Fruit fly (Drosophila melanogaster) whole organism, embryonic: Measurements from ENCODE around the gene CG9270.
A peak's percentile ranks its signal among the peaks of the same experiment; 100 is the strongest.

Experiments used
- Adf1 ChIP-seq: fragments of 200-800 bp; sonication (Bioruptor generic); IDR thresholded peaks from 2 replicates; pipeline ENCODE4 v1.3.6; 2022; ENCODE audit warnings: missing biosample characterization, missing genetic modification characterization
- C15 ChIP-seq: fragments of 200-800 bp; sonication (Bioruptor generic); IDR thresholded peaks from 3 replicates; pipeline ENCODE4 v1.3.6; 2022; ENCODE audit warnings: missing biosample characterization, missing genetic modification characterization
- CG10267 ChIP-seq: fragments of 200-800 bp; sonication (Bioruptor generic); optimal IDR thresholded peaks from 2 replicates; lab custom pipeline; 2018; ENCODE audit warnings: missing biosample characterization, mild to moderate bottlenecking, missing genetic modification characterization, moderate library complexity
- CG10321 ChIP-seq: fragments of 200-800 bp; sonication (Bioruptor generic); IDR thresholded peaks from 2 replicates; pipeline ENCODE4 v1.3.6; 2022; ENCODE audit warnings: missing biosample characterization, missing genetic modification characterization
- CG11695 ChIP-seq: fragments of 200-800 bp; sonication (Bioruptor generic); IDR thresholded peaks from 3 replicates; pipeline ENCODE4 v1.3.6; 2022; ENCODE audit warnings: missing biosample characterization, missing genetic modification characterization
- CG12155 ChIP-seq: fragments of 200-800 bp; sonication (Bioruptor generic); optimal IDR thresholded peaks from 3 replicates; lab custom pipeline; 2016; ENCODE audit warnings: missing biosample characterization, missing genetic modification characterization
- CG13624 ChIP-seq: fragments of 200-800 bp; sonication (Bioruptor generic); optimal IDR thresholded peaks from 2 replicates; lab custom pipeline; 2016; ENCODE audit warnings: missing biosample characterization, missing genetic modification characterization
- CG14441 ChIP-seq: fragments of 200-800 bp; sonication (Bioruptor generic); IDR thresholded peaks from 2 replicates; pipeline ENCODE4 v1.3.6; 2022; ENCODE audit warnings: missing biosample characterization, missing genetic modification characterization
- CG17186 ChIP-seq: fragments of 200-800 bp; sonication (Bioruptor generic); optimal IDR thresholded peaks from 3 replicates; lab custom pipeline; 2017; ENCODE audit warnings: missing biosample characterization, missing genetic modification reagents, missing genetic modification characterization
- CG17361 ChIP-seq: fragments of 200-800 bp; sonication (Bioruptor generic); IDR thresholded peaks from 3 replicates; pipeline ENCODE4 v1.3.6; 2022; ENCODE audit warnings: missing biosample characterization, missing genetic modification characterization
- CG17612 ChIP-seq: fragments of 200-800 bp; sonication (Bioruptor generic); IDR thresholded peaks from 2 replicates; pipeline ENCODE4 v1.3.6; 2022; ENCODE audit warnings: missing biosample characterization, missing genetic modification characterization
- CG18262 ChIP-seq: fragments of 200-800 bp; optimal IDR thresholded peaks from 3 replicates; lab custom pipeline; 2019; ENCODE audit warnings: missing biosample characterization, mild to moderate bottlenecking, missing genetic modification characterization, moderate library complexity
- CG18764 ChIP-seq: fragments of 200-800 bp; sonication (Bioruptor generic); optimal IDR thresholded peaks from 3 replicates; lab custom pipeline; 2016; ENCODE audit warnings: missing biosample characterization, missing genetic modification characterization
- CG2116 ChIP-seq: fragments of 200-800 bp; sonication (Bioruptor generic); optimal IDR thresholded peaks from 3 replicates; lab custom pipeline; 2018; ENCODE audit warnings: missing biosample characterization, mild to moderate bottlenecking, missing genetic modification characterization
- CG3065 ChIP-seq: fragments of 200-800 bp; sonication (Bioruptor generic); optimal IDR thresholded peaks from 2 replicates; lab custom pipeline; 2016; ENCODE audit warnings: missing biosample characterization, missing genetic modification characterization
- CG3281 ChIP-seq: fragments of 200-800 bp; sonication (Bioruptor generic); optimal IDR thresholded peaks from 3 replicates; lab custom pipeline; 2017; ENCODE audit warnings: missing biosample characterization, mild to moderate bottlenecking, missing genetic modification characterization
- CG4707 ChIP-seq: fragments of 200-800 bp; sonication (Bioruptor generic); optimal IDR thresholded peaks from 2 replicates; lab custom pipeline; 2018; ENCODE audit warnings: missing biosample characterization, mild to moderate bottlenecking, missing genetic modification characterization, moderate library complexity
- CG5180 ChIP-seq: fragments of 200-800 bp; sonication (Bioruptor generic); optimal IDR thresholded peaks from 3 replicates; lab custom pipeline; 2017; ENCODE audit warnings: missing biosample characterization, missing genetic modification characterization, mild to moderate bottlenecking, moderate library complexity, missing genetic modification reagents
- CG7786 ChIP-seq: fragments of 200-800 bp; sonication (Bioruptor generic); optimal IDR thresholded peaks from 2 replicates; lab custom pipeline; 2016; ENCODE audit warnings: missing biosample characterization, missing genetic modification characterization
- Dp ChIP-seq: fragments of 200-800 bp; sonication (Bioruptor generic); optimal IDR thresholded peaks from 2 replicates; lab custom pipeline; 2018; ENCODE audit warnings: missing biosample characterization, mild to moderate bottlenecking, missing genetic modification characterization, moderate library complexity
- Dref ChIP-seq: fragments of 200-800 bp; sonication (Bioruptor generic); IDR thresholded peaks from 2 replicates; pipeline ENCODE4 v1.3.6; 2022; ENCODE audit warnings: missing biosample characterization, missing genetic modification characterization
- Eip74EF ChIP-seq, 2 experiments: fragments of 200-800 bp in 1 of 2; fragments of >200 bp in 1 of 2; sonication (Bioruptor generic) in 1 of 2; optimal IDR thresholded peaks; 2 replicates each; lab custom pipeline; 2017 to 2019; ENCODE audit warnings: missing biosample characterization in 2 of 2, missing genetic modification characterization in 2 of 2, mild to moderate bottlenecking in 1 of 2, moderate library complexity in 1 of 2
- Hr51 ChIP-seq, 2 experiments: fragments of 200-800 bp; sonication (Bioruptor generic); optimal IDR thresholded peaks; 2 replicates in 1 of 2; 3 replicates in 1 of 2; lab custom pipeline; 2016 to 2018; ENCODE audit warnings: missing biosample characterization in 2 of 2, missing genetic modification characterization in 2 of 2, mild to moderate bottlenecking in 1 of 2, moderate library complexity in 1 of 2
- Lhr ChIP-seq: fragments of 200-800 bp; sonication (Bioruptor generic); optimal IDR thresholded peaks from 3 replicates; lab custom pipeline; 2017; ENCODE audit warnings: mild to moderate bottlenecking, missing biosample characterization, missing genetic modification reagents, missing genetic modification characterization
- MBD-R2 ChIP-seq: fragments of 200-800 bp; sonication (Bioruptor generic); IDR thresholded peaks from 2 replicates; pipeline ENCODE4 v1.3.6; 2022; ENCODE audit warnings: missing biosample characterization, missing genetic modification characterization
- Xrp1 ChIP-seq: fragments of 200-800 bp; sonication (Bioruptor generic); IDR thresholded peaks from 2 replicates; pipeline ENCODE4 v1.3.6; 2022; ENCODE audit warnings: missing biosample characterization, missing genetic modification characterization
- amos ChIP-seq: fragments of 200-800 bp; sonication (Bioruptor generic); IDR thresholded peaks from 2 replicates; pipeline ENCODE4 v1.3.6; 2022; ENCODE audit warnings: missing biosample characterization, missing genetic modification characterization; ENCODE audit not compliant: partially characterized antibody
- btn ChIP-seq: fragments of 200-800 bp; sonication (Bioruptor generic); optimal IDR thresholded peaks from 2 replicates; lab custom pipeline; 2016; ENCODE audit warnings: missing biosample characterization, missing genetic modification characterization
- chif ChIP-seq, 2 experiments: fragments of 200-800 bp; sonication (Bioruptor generic); optimal IDR thresholded peaks; 3 replicates each; lab custom pipeline; 2016; ENCODE audit warnings: missing biosample characterization in 2 of 2, missing genetic modification characterization in 2 of 2
- ftz-f1 ChIP-seq: fragments of 200-800 bp; sonication (Bioruptor generic); optimal IDR thresholded peaks from 2 replicates; lab custom pipeline; 2016; ENCODE audit warnings: missing biosample characterization, missing genetic modification characterization
- gem ChIP-seq: fragments of 200-800 bp; sonication (Bioruptor generic); optimal IDR thresholded peaks from 2 replicates; lab custom pipeline; 2019; ENCODE audit warnings: missing biosample characterization, mild to moderate bottlenecking, missing genetic modification characterization, moderate library complexity
- grau ChIP-seq: fragments of 200-800 bp; optimal IDR thresholded peaks from 3 replicates; lab custom pipeline; 2019; ENCODE audit warnings: missing biosample characterization, mild to moderate bottlenecking, missing genetic modification characterization, moderate library complexity
- gsb-n ChIP-seq: fragments of 200-800 bp; sonication (Bioruptor generic); optimal IDR thresholded peaks from 3 replicates; lab custom pipeline; 2018; ENCODE audit warnings: missing biosample characterization, mild to moderate bottlenecking, missing genetic modification characterization
- her ChIP-seq: fragments of 200-800 bp; sonication (Bioruptor generic); optimal IDR thresholded peaks from 2 replicates; lab custom pipeline; 2016; ENCODE audit warnings: missing biosample characterization, missing genetic modification characterization
- nau ChIP-seq: fragments of 200-800 bp; sonication (Bioruptor generic); optimal IDR thresholded peaks from 3 replicates; lab custom pipeline; 2017; ENCODE audit warnings: missing biosample characterization, mild to moderate bottlenecking, missing genetic modification characterization, missing genetic modification reagents
- nerfin-1 ChIP-seq: fragments of 200-800 bp; sonication (Bioruptor generic); optimal IDR thresholded peaks from 3 replicates; lab custom pipeline; 2019; ENCODE audit warnings: missing biosample characterization, mild to moderate bottlenecking, missing genetic modification characterization, moderate library complexity
- nerfin-2 ChIP-seq: fragments of 200-800 bp; sonication (Bioruptor generic); IDR thresholded peaks from 2 replicates; pipeline ENCODE4 v1.3.6; 2022; ENCODE audit warnings: missing biosample characterization, missing genetic modification characterization; ENCODE audit not compliant: partially characterized antibody
- pan ChIP-seq, 4 experiments: fragments of >200 bp in 3 of 4; fragments of 200-800 bp in 1 of 4; sonication (Bioruptor generic) in 1 of 4; optimal IDR thresholded peaks in 3 of 4; IDR thresholded peaks in 1 of 4; 2 replicates each; pipeline versions ENCODE4 v1.3.6 to Lab custom; 2017 to 2022; ENCODE audit warnings: missing biosample characterization in 2 of 4, missing genetic modification characterization in 2 of 4, mixed read lengths in 1 of 4
- pfk ChIP-seq: fragments of 200-800 bp; sonication (Bioruptor generic); optimal IDR thresholded peaks from 2 replicates; lab custom pipeline; 2018; ENCODE audit warnings: missing biosample characterization, mild to moderate bottlenecking, missing genetic modification characterization, moderate library complexity
- phol ChIP-seq: fragments of 200-800 bp; sonication (Bioruptor generic); optimal IDR thresholded peaks from 3 replicates; lab custom pipeline; 2018; ENCODE audit warnings: missing biosample characterization, mild to moderate bottlenecking, missing genetic modification characterization, moderate library complexity
- ranshi ChIP-seq: fragments of 200-800 bp; sonication (Bioruptor generic); IDR thresholded peaks from 2 replicates; pipeline ENCODE4 v1.3.6; 2022; ENCODE audit warnings: missing biosample characterization, missing genetic modification characterization
- repo ChIP-seq: fragments of 200-800 bp; sonication (Bioruptor generic); optimal IDR thresholded peaks from 2 replicates; lab custom pipeline; 2016; ENCODE audit warnings: missing biosample characterization, missing genetic modification characterization
- sob ChIP-seq: fragments of 200-800 bp; sonication (Bioruptor generic); IDR thresholded peaks from 2 replicates; pipeline ENCODE4 v1.3.6; 2022; ENCODE audit warnings: missing biosample characterization, missing genetic modification characterization
- tgo ChIP-seq: fragments of 200-800 bp; sonication (Bioruptor generic); IDR thresholded peaks from 3 replicates; pipeline ENCODE4 v1.3.6; 2022; ENCODE audit warnings: missing biosample characterization, missing genetic modification characterization
- tll ChIP-seq, 2 experiments: fragments of 200-800 bp in 1 of 2; fragments of >200 bp in 1 of 2; sonication (Bioruptor generic) in 1 of 2; optimal IDR thresholded peaks; 2 replicates each; lab custom pipeline; 2017 to 2019; ENCODE audit warnings: missing biosample characterization in 2 of 2, missing genetic modification characterization in 2 of 2, mild to moderate bottlenecking in 1 of 2, moderate library complexity in 1 of 2
- twi ChIP-seq: fragments of 200-800 bp; optimal IDR thresholded peaks from 2 replicates; lab custom pipeline; 2019; ENCODE audit warnings: missing biosample characterization, mild to moderate bottlenecking, missing genetic modification characterization, moderate library complexity
- tx ChIP-seq: fragments of 200-800 bp; sonication (Bioruptor generic); optimal IDR thresholded peaks from 2 replicates; lab custom pipeline; 2016; ENCODE audit warnings: missing biosample characterization, missing genetic modification characterization
- unc-4 ChIP-seq: fragments of 200-800 bp; sonication (Bioruptor generic); IDR thresholded peaks from 2 replicates; pipeline ENCODE4 v1.3.6; 2022; ENCODE audit warnings: missing biosample characterization, missing genetic modification characterization; ENCODE audit not compliant: partially characterized antibody
- zfh2 ChIP-seq: fragments of 200-800 bp; sonication (Bioruptor generic); optimal IDR thresholded peaks from 2 replicates; lab custom pipeline; 2016; ENCODE audit warnings: missing biosample characterization, missing genetic modification characterization

Gene CG9270

dm6 chr2L:20915224-20915623 is 18.7 kb downstream of the CG9270 start (continued):
- TF ChIP-seq ftz-f1 (no peak), Eip74EF (GFP tag; optimal IDR thresholded peaks at IDR 0.05; lab: Kevin White, UChicago) (no peak), sob (GFP tag; lab: Robert Waterston, UW) (no peak), CG17361 (GFP tag; lab: Robert Waterston, UW) (0 out of 3 replicates have a peak, but pooled peaks have one; percentile 27), Dref (GFP tag; lab: Robert Waterston, UW) (no peak), CG2116 (no peak), amos (no peak), CG18764 (no peak), btn (GFP tag; lab: Kevin White, UChicago) (no peak), CG17186 (GFP tag; lab: Kevin White, UChicago) (no peak), CG3065 (GFP tag; lab: Kevin White, UChicago) (no peak), tx (no peak), CG7786 (GFP tag; lab: Kevin White, UChicago) (no peak), MBD-R2 (GFP tag; lab: Robert Waterston, UW) (peak; percentile 16; the same call in 1 of the 2 replicates), gem (tag; lab: Kevin White, UChicago) (peak; percentile 69), CG18262 (peak; percentile 36), CG17612 (GFP tag; lab: Robert Waterston, UW) (no peak), CG3281 (no peak), Dp (no peak), nerfin-2 (GFP tag; lab: Robert Waterston, UW) (no peak), CG14441 (peak; percentile 58), C15 (GFP tag; lab: Robert Waterston, UW) (no peak), Xrp1 (peak; percentile 50; the same call in 1 of the 2 replicates), Adf1 (no peak), grau (peak; percentile 18), Lhr (GFP tag; lab: Kevin White, UChicago) (no peak), CG4707 (GFP tag; lab: Kevin White, UChicago) (no peak), CG12155 (GFP tag; lab: Kevin White, UChicago) (peak; percentile 30), ranshi (GFP tag; lab: Robert Waterston, UW) (0 out of 2 replicates have a peak, but pooled peaks have one; percentile 31), CG11695 (GFP tag; lab: Robert Waterston, UW) (peak; percentile 44; the same call in 1 of the 3 replicates), twi (tag; lab: Kevin White, UChicago) (no peak), repo (GFP tag; lab: Kevin White, UChicago) (no peak), pfk (GFP tag; lab: Kevin White, UChicago) (no peak), tll (GFP tag; optimal IDR thresholded peaks at IDR 0.05; lab: Kevin White, UChicago) (no peak), CG10267 (tag; lab: Kevin White, UChicago) (peak; percentile 22), nau (GFP tag; lab: Kevin White, UChicago) (no peak), tgo (peak; percentile 58; the same call in 2 of the 3 replicates), her (GFP tag; lab: Kevin White, UChicago) (no peak), CG13624 (no peak), CG10321 (no peak; the same call in 1 of the 2 replicates), pan (optimal IDR thresholded peaks at IDR 0.05; lab: Kevin White, UChicago) (no peak), pan (GFP tag; optimal IDR thresholded peaks at IDR 0.05 in 1 of 2, IDR thresholded peaks at IDR 0.05 in 1 of 2) (peak in 1 of 2 experiments; percentile 67), Hr51 (GFP tag; optimal IDR thresholded peaks at IDR 0.05; lab: Kevin White, UChicago) (peak in 1 of 2 experiments; percentile 65), gsb-n (tag; lab: Kevin White, UChicago) (no peak), chif (GFP tag; optimal IDR thresholded peaks at IDR 0.05; lab: Kevin White, UChicago) (no peak), nerfin-1 (tag; lab: Kevin White, UChicago) (no peak), CG5180 (GFP tag; lab: Kevin White, UChicago) (no peak), zfh2 (GFP tag; lab: Kevin White, UChicago) (no peak), unc-4 (GFP tag; lab: Robert Waterston, UW) (no peak), phol (tag; lab: Kevin White, UChicago) (peak; percentile 50)
